Worm (Caenorhabditis elegans) whole organism, early embryonic: ENCODE data around the gene C03B1.5.

Experiments used
- F13C5.2 ChIP-seq: sonication (generic microtip); optimal IDR thresholded peaks from 2 replicates; lab custom pipeline; 2017; ENCODE audit warnings: mild to moderate bottlenecking, missing genetic modification characterization, inconsistent platforms, missing compliant biosample characterization
- aly-1 ChIP-seq: sonication (generic microtip); optimal IDR thresholded peaks from 2 replicates; lab custom pipeline; 2016; ENCODE audit warnings: missing genetic modification characterization, missing compliant biosample characterization
- ama-1 ChIP-seq: fragments of 150-350 bp; optimal IDR thresholded peaks from 2 replicates; lab custom pipeline; 2014
- ceh-13 ChIP-seq: fragments of 200-800 bp; sonication (Bioruptor generic); optimal IDR thresholded peaks from 2 replicates; lab custom pipeline; 2018; ENCODE audit warnings: mild to moderate bottlenecking, missing genetic modification characterization, missing compliant biosample characterization
- ceh-36 ChIP-seq: sonication (generic microtip); optimal IDR thresholded peaks from 2 replicates; lab custom pipeline; 2016; ENCODE audit warnings: missing genetic modification characterization, inconsistent platforms, missing compliant biosample characterization
- ets-7 ChIP-seq: sonication (generic microtip); optimal IDR thresholded peaks from 2 replicates; lab custom pipeline; 2016; ENCODE audit warnings: missing genotype, missing genetic modification characterization, missing compliant biosample characterization
- flt-1 ChIP-seq: fragments of 200-800 bp; sonication (Bioruptor generic); IDR thresholded peaks from 2 replicates; pipeline ENCODE4 v1.3.6; 2022; ENCODE audit warnings: missing genetic modification characterization, missing compliant biosample characterization
- hmbx-1 ChIP-seq: sonication (generic microtip); optimal IDR thresholded peaks from 2 replicates; lab custom pipeline; 2016; ENCODE audit warnings: mild to moderate bottlenecking, missing genetic modification characterization, missing compliant biosample characterization
- hmg-4 ChIP-seq: fragments of 200-800 bp; sonication (Bioruptor generic); optimal IDR thresholded peaks from 2 replicates; lab custom pipeline; 2018; ENCODE audit warnings: mild to moderate bottlenecking, missing genetic modification characterization, missing compliant biosample characterization
- sea-1 ChIP-seq: fragments of 200-800 bp; sonication (Bioruptor generic); conservative IDR thresholded peaks from 2 replicates; pipeline ENCODE4 v1.3.6; 2022; ENCODE audit warnings: missing genetic modification characterization, missing compliant biosample characterization
- tbx-11 ChIP-seq: fragments of 200-800 bp; sonication (Bioruptor generic); IDR thresholded peaks from 2 replicates; pipeline ENCODE4 v1.3.6; 2022; ENCODE audit warnings: missing genetic modification characterization, missing compliant biosample characterization
- tbx-37 ChIP-seq: fragments of 200-800 bp; sonication (Bioruptor generic); conservative IDR thresholded peaks from 2 replicates; pipeline ENCODE4 v1.3.6; 2022; ENCODE audit warnings: missing genetic modification reagents, missing genetic modification characterization, missing compliant biosample characterization
- tra-4 ChIP-seq: sonication (generic microtip); optimal IDR thresholded peaks from 2 replicates; lab custom pipeline; 2017; ENCODE audit warnings: missing genetic modification characterization, missing compliant biosample characterization

DNA sequence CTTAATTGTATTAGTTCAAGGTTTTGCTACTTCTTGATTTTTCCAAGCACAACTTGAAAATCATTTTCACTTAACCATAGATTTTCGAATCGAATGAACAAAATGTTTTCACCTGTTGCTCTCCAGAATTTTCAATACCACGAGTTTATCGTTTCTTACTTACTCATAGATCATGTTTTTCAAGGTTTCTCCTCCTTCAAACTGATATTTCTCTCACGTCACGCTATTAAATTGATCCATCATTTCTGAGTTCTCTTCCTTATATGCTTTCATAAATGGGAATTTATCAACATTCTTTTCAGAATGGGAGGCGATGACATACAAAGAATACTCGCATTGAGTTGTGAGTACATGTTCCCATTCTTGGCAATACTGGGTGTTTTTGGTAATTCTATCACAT is 44.0 kb upstream of the C03B1.5 start, which contains the start of gene npr-38:
- TF ChIP-seq ama-1 (lab: Kevin White, UChicago) (no peak), flt-1 (GFP tag; lab: Robert Waterston, UW) (no peak), aly-1 (tag; lab: Kevin White, UChicago) (no peak), ets-7 (tag; lab: Kevin White, UChicago) (no peak), tbx-11 (GFP tag; lab: Robert Waterston, UW) (no peak), ceh-36 (tag; lab: Kevin White, UChicago) (no peak), tra-4 (tag; lab: Kevin White, UChicago) (no peak), ceh-13 (GFP tag; lab: Kevin White, UChicago) (no peak), F13C5.2 (tag; lab: Kevin White, UChicago) (no peak), hmg-4 (GFP tag; lab: Kevin White, UChicago) (no peak), sea-1 (GFP tag; lab: Robert Waterston, UW) (no peak), hmbx-1 (tag; lab: Kevin White, UChicago) (no peak), tbx-37 (no peak)
